Fruit fly (Drosophila melanogaster) whole organism, embryonic: ENCODE results near the gene Indy.
A peak's percentile ranks its signal among the peaks of the same experiment; 100 is the strongest.

Experiments
- Atf-2 ChIP-seq: fragments of 200-800 bp; sonication (Bioruptor generic); optimal IDR thresholded peaks from 2 replicates; lab custom pipeline; 2016; ENCODE audit warnings: missing biosample characterization, missing genetic modification characterization
- Atf6 ChIP-seq: fragments of 200-800 bp; sonication (Bioruptor generic); IDR thresholded peaks from 2 replicates; pipeline ENCODE4 v1.3.6; 2022; ENCODE audit warnings: missing biosample characterization, missing genetic modification characterization
- CG10431 ChIP-seq: fragments of 200-800 bp; sonication (Bioruptor generic); optimal IDR thresholded peaks from 3 replicates; lab custom pipeline; 2018; ENCODE audit warnings: missing biosample characterization, mild to moderate bottlenecking, missing genetic modification characterization
- CG10959 ChIP-seq: fragments of 200-800 bp; sonication (Bioruptor generic); IDR thresholded peaks from 2 replicates; pipeline ENCODE4 v1.3.6; 2022; ENCODE audit warnings: missing biosample characterization, missing genetic modification characterization
- CG12071 ChIP-seq: fragments of 200-800 bp; sonication (Bioruptor generic); optimal IDR thresholded peaks from 3 replicates; lab custom pipeline; 2018; ENCODE audit warnings: missing biosample characterization, mild to moderate bottlenecking, missing genetic modification characterization
- CG12769 ChIP-seq: fragments of 200-800 bp; sonication (Bioruptor generic); optimal IDR thresholded peaks from 2 replicates; lab custom pipeline; 2019; ENCODE audit warnings: missing biosample characterization, mild to moderate bottlenecking, missing genetic modification characterization, moderate library complexity
- CG13624 ChIP-seq: fragments of 200-800 bp; sonication (Bioruptor generic); optimal IDR thresholded peaks from 2 replicates; lab custom pipeline; 2016; ENCODE audit warnings: missing biosample characterization, missing genetic modification characterization
- CG14441 ChIP-seq: fragments of 200-800 bp; sonication (Bioruptor generic); IDR thresholded peaks from 2 replicates; pipeline ENCODE4 v1.3.6; 2022; ENCODE audit warnings: missing biosample characterization, missing genetic modification characterization
- CG15479 ChIP-seq: fragments of 200-800 bp; sonication (Bioruptor generic); optimal IDR thresholded peaks from 3 replicates; lab custom pipeline; 2019; ENCODE audit warnings: missing biosample characterization, mild to moderate bottlenecking, missing genetic modification characterization, moderate library complexity
- CG15514 ChIP-seq: fragments of 200-800 bp; sonication (Bioruptor generic); optimal IDR thresholded peaks from 3 replicates; lab custom pipeline; 2017; ENCODE audit warnings: missing biosample characterization, missing genetic modification characterization, mild to moderate bottlenecking, moderate library complexity, missing genetic modification reagents
- CG17385 ChIP-seq: fragments of 200-800 bp; sonication (Bioruptor generic); optimal IDR thresholded peaks from 3 replicates; lab custom pipeline; 2018; ENCODE audit warnings: missing biosample characterization, mild to moderate bottlenecking, missing genetic modification characterization
- CG17829 ChIP-seq: fragments of 200-800 bp; optimal IDR thresholded peaks from 2 replicates; lab custom pipeline; 2019; ENCODE audit warnings: missing biosample characterization, mild to moderate bottlenecking, missing genetic modification characterization, moderate library complexity
- CG18764 ChIP-seq: fragments of 200-800 bp; sonication (Bioruptor generic); optimal IDR thresholded peaks from 3 replicates; lab custom pipeline; 2016; ENCODE audit warnings: missing biosample characterization, missing genetic modification characterization
- CG2202 ChIP-seq: fragments of 200-800 bp; sonication (Bioruptor generic); optimal IDR thresholded peaks from 2 replicates; lab custom pipeline; 2018; ENCODE audit warnings: missing biosample characterization, mild to moderate bottlenecking, missing genetic modification characterization
- CG30020 ChIP-seq: fragments of 200-800 bp; optimal IDR thresholded peaks from 2 replicates; lab custom pipeline; 2019; ENCODE audit warnings: missing biosample characterization, mild to moderate bottlenecking, missing genetic modification characterization, moderate library complexity
- CG33557 ChIP-seq: fragments of 200-800 bp; sonication (Bioruptor generic); optimal IDR thresholded peaks from 2 replicates; lab custom pipeline; 2019; ENCODE audit warnings: missing biosample characterization, mild to moderate bottlenecking, missing genetic modification characterization, moderate library complexity
- CG34224 ChIP-seq: fragments of 200-800 bp; sonication (Bioruptor generic); IDR thresholded peaks from 3 replicates; pipeline ENCODE4 v1.3.6; 2022; ENCODE audit warnings: missing biosample characterization, missing genetic modification characterization; ENCODE audit not compliant: partially characterized antibody
- CG3847 ChIP-seq: fragments of 200-800 bp; sonication (Bioruptor generic); IDR thresholded peaks from 2 replicates; pipeline ENCODE4 v1.3.6; 2022; ENCODE audit warnings: missing biosample characterization, missing genetic modification characterization
- CG4360 ChIP-seq: fragments of 200-800 bp; sonication (Bioruptor generic); IDR thresholded peaks from 2 replicates; pipeline ENCODE4 v1.3.6; 2022; ENCODE audit warnings: missing biosample characterization, missing genetic modification characterization
- CG4424 ChIP-seq: fragments of 200-800 bp; sonication (Bioruptor generic); optimal IDR thresholded peaks from 3 replicates; lab custom pipeline; 2016; ENCODE audit warnings: missing biosample characterization, missing genetic modification characterization
- CG6254 ChIP-seq: fragments of 200-800 bp; sonication (Bioruptor generic); optimal IDR thresholded peaks from 3 replicates; lab custom pipeline; 2017; ENCODE audit warnings: mild to moderate bottlenecking, missing biosample characterization, missing genetic modification reagents, missing genetic modification characterization
- CG8388 ChIP-seq: fragments of 200-800 bp; sonication (Bioruptor generic); optimal IDR thresholded peaks from 2 replicates; lab custom pipeline; 2019; ENCODE audit warnings: missing biosample characterization, mild to moderate bottlenecking, missing genetic modification characterization, moderate library complexity
- Deaf1 ChIP-seq: fragments of 200-800 bp; optimal IDR thresholded peaks from 3 replicates; lab custom pipeline; 2019; ENCODE audit warnings: missing biosample characterization, mild to moderate bottlenecking, missing genetic modification characterization, moderate library complexity
- Drgx ChIP-seq: fragments of 200-800 bp; sonication (Bioruptor generic); IDR thresholded peaks from 2 replicates; pipeline ENCODE4 v1.3.6; 2022; ENCODE audit warnings: missing biosample characterization, missing genetic modification characterization
- Eip74EF ChIP-seq, 2 experiments: fragments of 200-800 bp in 1 of 2; fragments of >200 bp in 1 of 2; sonication (Bioruptor generic) in 1 of 2; optimal IDR thresholded peaks; 2 replicates each; lab custom pipeline; 2017 to 2019; ENCODE audit warnings: missing biosample characterization in 2 of 2, missing genetic modification characterization in 2 of 2, mild to moderate bottlenecking in 1 of 2, moderate library complexity in 1 of 2
- Fer1 ChIP-seq: fragments of 200-800 bp; sonication (Bioruptor generic); optimal IDR thresholded peaks from 2 replicates; lab custom pipeline; 2017; ENCODE audit warnings: missing biosample characterization, mild to moderate bottlenecking, missing genetic modification characterization
- Lpt ChIP-seq: fragments of >200 bp; optimal IDR thresholded peaks from 2 replicates; lab custom pipeline; 2018; ENCODE audit warnings: missing biosample characterization, missing genetic modification characterization
- Med ChIP-seq: fragments of 200-800 bp; sonication (Bioruptor generic); peaks from one replicate; lab custom pipeline; 2016; ENCODE audit warnings: missing biosample characterization, missing genetic modification characterization, mild to moderate bottlenecking, inconsistent platforms, moderate library complexity
- NC2α ChIP-seq: fragments of 200-800 bp; sonication (Bioruptor generic); optimal IDR thresholded peaks from 2 replicates; lab custom pipeline; 2016; ENCODE audit warnings: missing biosample characterization, missing genetic modification characterization
- PHDP ChIP-seq: fragments of 200-800 bp; sonication (Bioruptor generic); optimal IDR thresholded peaks from 3 replicates; lab custom pipeline; 2018; ENCODE audit warnings: missing biosample characterization, mild to moderate bottlenecking, missing genetic modification characterization, moderate library complexity
- Pdp1 ChIP-seq, 2 experiments: fragments of 200-800 bp; sonication (Bioruptor generic); optimal IDR thresholded peaks; 3 replicates each; lab custom pipeline; 2016; ENCODE audit warnings: missing biosample characterization in 2 of 2, missing genetic modification characterization in 2 of 2, mild to moderate bottlenecking in 1 of 2, moderate library complexity in 1 of 2
- Six4 ChIP-seq: fragments of 200-800 bp; sonication (Bioruptor generic); optimal IDR thresholded peaks from 2 replicates; lab custom pipeline; 2016; ENCODE audit warnings: missing biosample characterization, missing genetic modification characterization
- Stat92E ChIP-seq, 3 experiments: fragments of >200 bp in 2 of 3; fragments of 200-800 bp in 1 of 3; sonication (Bioruptor generic) in 1 of 3; optimal IDR thresholded peaks; 2 replicates each; lab custom pipeline; 2017 to 2019; ENCODE audit warnings: missing biosample characterization in 3 of 3, missing genetic modification characterization in 3 of 3, mild to moderate bottlenecking in 1 of 3, moderate library complexity in 1 of 3
- crp ChIP-seq, 2 experiments: fragments of 200-800 bp; sonication (Bioruptor generic); optimal IDR thresholded peaks; 2 replicates in 1 of 2; 3 replicates in 1 of 2; lab custom pipeline; 2017; ENCODE audit warnings: missing biosample characterization in 2 of 2, missing genetic modification characterization in 2 of 2, mild to moderate bottlenecking in 1 of 2, moderate library complexity in 1 of 2
- disco-r ChIP-seq: fragments of 200-800 bp; sonication (Bioruptor generic); optimal IDR thresholded peaks from 2 replicates; lab custom pipeline; 2016; ENCODE audit warnings: missing biosample characterization, missing genetic modification characterization
- ewg ChIP-seq: fragments of 200-800 bp; sonication (Bioruptor generic); optimal IDR thresholded peaks from 3 replicates; lab custom pipeline; 2017; ENCODE audit warnings: mild to moderate bottlenecking, missing biosample characterization, missing genetic modification reagents, missing genetic modification characterization
- eyg ChIP-seq: fragments of 200-800 bp; sonication (Bioruptor generic); optimal IDR thresholded peaks from 3 replicates; lab custom pipeline; 2016; ENCODE audit warnings: missing biosample characterization, missing genetic modification characterization
- ken ChIP-seq: fragments of 200-800 bp; sonication (Bioruptor generic); IDR thresholded peaks from 3 replicates; pipeline ENCODE4 v1.3.6; 2022; ENCODE audit warnings: missing biosample characterization, missing genetic modification characterization
- kni ChIP-seq: fragments of 200-800 bp; sonication (Bioruptor generic); optimal IDR thresholded peaks from 3 replicates; lab custom pipeline; 2017; ENCODE audit warnings: mild to moderate bottlenecking, missing biosample characterization, missing genetic modification reagents, missing genetic modification characterization
- maf-S ChIP-seq: fragments of 200-800 bp; sonication (Bioruptor generic); optimal IDR thresholded peaks from 2 replicates; lab custom pipeline; 2016; ENCODE audit warnings: missing biosample characterization, missing genetic modification characterization
- nom ChIP-seq: fragments of 200-800 bp; sonication (Bioruptor generic); optimal IDR thresholded peaks from 2 replicates; lab custom pipeline; 2017; ENCODE audit warnings: missing biosample characterization, missing genetic modification characterization, mild to moderate bottlenecking, moderate library complexity, missing genetic modification reagents
- p53 ChIP-seq: fragments of 200-800 bp; sonication (Bioruptor generic); optimal IDR thresholded peaks from 2 replicates; lab custom pipeline; 2016; ENCODE audit warnings: missing biosample characterization, missing genetic modification characterization
- psq ChIP-seq: fragments of 200-800 bp; sonication (Bioruptor generic); optimal IDR thresholded peaks from 2 replicates; lab custom pipeline; 2017; ENCODE audit warnings: missing biosample characterization, missing genetic modification characterization
- salm ChIP-seq: fragments of 200-800 bp; sonication (Bioruptor generic); optimal IDR thresholded peaks from 2 replicates; lab custom pipeline; 2018; ENCODE audit warnings: missing biosample characterization, mild to moderate bottlenecking, missing genetic modification characterization
- sens ChIP-seq: fragments of 200-800 bp; sonication (Bioruptor generic); peaks from one replicate; lab custom pipeline; 2016; ENCODE audit warnings: missing biosample characterization, missing genetic modification characterization
- tna ChIP-seq: fragments of 200-800 bp; sonication (Bioruptor generic); IDR thresholded peaks from 2 replicates; pipeline ENCODE4 v1.3.6; 2022; ENCODE audit warnings: missing biosample characterization, missing genetic modification characterization; ENCODE audit not compliant: partially characterized antibody
- z ChIP-seq: fragments of 200-800 bp; sonication (Bioruptor generic); IDR thresholded peaks from 3 replicates; pipeline ENCODE4 v1.3.6; 2022; ENCODE audit warnings: missing biosample characterization, missing genetic modification characterization

The Indy gene

dm6 chr3L:18819262-18819886 is 26.7 kb downstream of the Indy start:
- TF ChIP-seq Med (GFP tag; lab: Kevin White, UChicago): peak; percentile 42
- TF ChIP-seq CG4360 (GFP tag; lab: Robert Waterston, UW): peak; percentile 94
- no peak for TF ChIP-seq PHDP (tag; lab: Kevin White, UChicago)
- 0 out of 2 replicates have a peak, but pooled peaks have one; percentile 10 for TF ChIP-seq Atf6 (GFP tag; lab: Robert Waterston, UW)
- peak; percentile 2 for TF ChIP-seq CG17829 (tag; lab: Kevin White, UChicago)
- peak in 1 of 2 experiments; percentile 47 for TF ChIP-seq Pdp1 (GFP tag; optimal IDR thresholded peaks at IDR 0.05; lab: Kevin White, UChicago)
- peak; percentile 25 for TF ChIP-seq Deaf1 (tag; lab: Kevin White, UChicago)
- peak; percentile 87 for TF ChIP-seq CG17385
- TF ChIP-seq CG10959 (GFP tag; lab: Robert Waterston, UW): no peak
- peak; percentile 3 for TF ChIP-seq CG15514
- peak; percentile 47 for TF ChIP-seq psq (GFP tag; lab: Kevin White, UChicago)
- TF ChIP-seq CG18764 (GFP tag; lab: Kevin White, UChicago): peak; percentile 67
- TF ChIP-seq kni (GFP tag; lab: Kevin White, UChicago): peak; percentile 41
- no peak for TF ChIP-seq CG12071 (GFP tag; lab: Kevin White, UChicago)
- peak; percentile 0 for TF ChIP-seq CG33557 (GFP tag; lab: Kevin White, UChicago)
- no peak for TF ChIP-seq p53 (GFP tag; lab: Kevin White, UChicago)
- no peak for TF ChIP-seq CG13624 (GFP tag; lab: Kevin White, UChicago)
- no peak for TF ChIP-seq z
- no peak for TF ChIP-seq CG3847
- peak; percentile 51; the same call in 1 of the 2 replicates for TF ChIP-seq Drgx
- TF ChIP-seq sens (GFP tag; lab: Kevin White, UChicago): peak; percentile 17
- TF ChIP-seq nom (GFP tag; lab: Kevin White, UChicago): peak; percentile 71

dm6 chr3L:18817264-18817894 is 28.7 kb downstream of the Indy start:
- TF ChIP-seq CG6254 (GFP tag; lab: Kevin White, UChicago) (no peak), Fer1 (GFP tag; lab: Kevin White, UChicago) (no peak), CG12071 (GFP tag; lab: Kevin White, UChicago) (no peak), Six4 (GFP tag; lab: Kevin White, UChicago) (no peak), NC2α (GFP tag; lab: Kevin White, UChicago) (no peak), CG15479 (GFP tag; lab: Kevin White, UChicago) (peak; percentile 50), CG34224 (GFP tag; lab: Robert Waterston, UW) (no peak; the same call in 2 of the 3 replicates), CG14441 (GFP tag; lab: Robert Waterston, UW) (peak; percentile 44), CG12769 (tag; lab: Kevin White, UChicago) (peak; percentile 44), nom (GFP tag; lab: Kevin White, UChicago) (peak; percentile 60), crp (GFP tag; optimal IDR thresholded peaks at IDR 0.05; lab: Kevin White, UChicago) (no peak), Atf-2 (no peak), Eip74EF (GFP tag; optimal IDR thresholded peaks at IDR 0.05; lab: Kevin White, UChicago) (no peak), disco-r (no peak), ewg (no peak), CG30020 (no peak), CG10431 (GFP tag; lab: Kevin White, UChicago) (no peak), ken (no peak), CG4424 (no peak), CG8388 (GFP tag; lab: Kevin White, UChicago) (no peak), Stat92E (GFP tag; optimal IDR thresholded peaks at IDR 0.05; lab: Kevin White, UChicago) (no peak), maf-S (GFP tag; lab: Kevin White, UChicago) (no peak), salm (peak; percentile 28), CG2202 (tag; lab: Kevin White, UChicago) (no peak), tna (GFP tag; lab: Robert Waterston, UW) (no peak), Lpt (GFP tag; lab: Kevin White, UChicago) (no peak), eyg (no peak)
